Fruit fly (Drosophila melanogaster): ENCODE measurements around the gene Dph5.

DNA sequence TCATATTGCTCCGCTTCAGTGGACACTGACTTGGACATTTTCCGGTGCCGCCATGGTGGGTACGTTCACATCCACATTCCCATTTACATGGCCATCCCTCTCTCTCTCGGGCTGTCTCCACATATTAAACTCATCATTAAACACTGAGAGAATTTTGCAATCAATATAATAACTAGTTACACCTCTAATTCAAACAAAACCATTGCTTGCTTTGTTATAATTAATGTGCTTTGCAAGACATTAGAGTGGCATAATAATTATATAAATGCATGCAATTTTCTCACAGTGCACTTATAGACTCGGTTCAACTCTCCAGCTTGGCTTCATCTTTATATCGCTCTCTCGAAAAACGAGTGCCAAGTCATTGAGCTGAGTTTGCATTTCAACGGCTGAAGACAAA is 41.7 kb upstream of the Dph5 start:
- no peak for TF ChIP-seq CG8478 (optimal IDR thresholded peaks at IDR 0.05)
- TF ChIP-seq pan (optimal IDR thresholded peaks at IDR 0.05) = no peak
- TF ChIP-seq EcR (GFP tag; optimal IDR thresholded peaks at IDR 0.05) = no peak
- TF ChIP-seq usp (GFP tag; optimal IDR thresholded peaks at IDR 0.05) = no peak
- no peak for TF ChIP-seq psq (optimal IDR thresholded peaks at IDR 0.05)

Data from whole organism.